Fruit fly (Drosophila melanogaster) whole organism, embryonic: Measurements from ENCODE around the gene Grd.

Experiments
- Awh ChIP-seq: fragments of 200-800 bp; sonication (Bioruptor generic); IDR thresholded peaks from 2 replicates; pipeline ENCODE4, ENCODE4 v1.3.6; 2022; ENCODE audit warnings: missing biosample characterization, missing genetic modification characterization
- CG10366 ChIP-seq: fragments of 200-800 bp; sonication (Bioruptor generic); IDR thresholded peaks from 2 replicates; pipeline ENCODE4 v1.3.6; 2022; ENCODE audit warnings: missing biosample characterization, missing genetic modification characterization
- CG10565 ChIP-seq: fragments of 200-800 bp; sonication (Bioruptor generic); optimal IDR thresholded peaks from 3 replicates; lab custom pipeline; 2016; ENCODE audit warnings: missing biosample characterization, mild to moderate bottlenecking, missing genetic modification characterization
- CG11247 ChIP-seq: fragments of 200-800 bp; sonication (Bioruptor generic); IDR thresholded peaks from 2 replicates; pipeline ENCODE4 v1.3.6; 2022; ENCODE audit warnings: missing biosample characterization, missing genetic modification characterization
- CG13287 ChIP-seq: fragments of 200-800 bp; sonication (Bioruptor generic); IDR thresholded peaks from 2 replicates; pipeline ENCODE4 v1.3.6; 2022; ENCODE audit warnings: missing biosample characterization, missing genetic modification characterization; ENCODE audit not compliant: partially characterized antibody
- CG13624 ChIP-seq: fragments of 200-800 bp; sonication (Bioruptor generic); optimal IDR thresholded peaks from 2 replicates; lab custom pipeline; 2016; ENCODE audit warnings: missing biosample characterization, missing genetic modification characterization
- CG14050 ChIP-seq: fragments of 200-800 bp; sonication (Bioruptor generic); IDR thresholded peaks from 3 replicates; pipeline ENCODE4 v1.3.6; 2022; ENCODE audit warnings: missing biosample characterization, missing genetic modification characterization
- CG15073 ChIP-seq: fragments of 200-800 bp; sonication (Bioruptor generic); optimal IDR thresholded peaks from 2 replicates; lab custom pipeline; 2016; ENCODE audit warnings: missing biosample characterization, missing genetic modification characterization
- CG17829 ChIP-seq: fragments of 200-800 bp; optimal IDR thresholded peaks from 2 replicates; lab custom pipeline; 2019; ENCODE audit warnings: missing biosample characterization, mild to moderate bottlenecking, missing genetic modification characterization, moderate library complexity
- CG18262 ChIP-seq: fragments of 200-800 bp; optimal IDR thresholded peaks from 3 replicates; lab custom pipeline; 2019; ENCODE audit warnings: missing biosample characterization, mild to moderate bottlenecking, missing genetic modification characterization, moderate library complexity
- CG2120 ChIP-seq: fragments of 200-800 bp; sonication (Bioruptor generic); optimal IDR thresholded peaks from 3 replicates; lab custom pipeline; 2016; ENCODE audit warnings: missing biosample characterization, missing genetic modification characterization
- CG2889 ChIP-seq: fragments of 200-800 bp; sonication (Bioruptor generic); IDR thresholded peaks from 3 replicates; pipeline ENCODE4 v1.3.6; 2022; ENCODE audit warnings: missing biosample characterization, missing genetic modification characterization
- CG30431 ChIP-seq: fragments of 200-800 bp; sonication (Bioruptor generic); optimal IDR thresholded peaks from 2 replicates; lab custom pipeline; 2017; ENCODE audit warnings: missing biosample characterization, missing genetic modification characterization
- CG3995 ChIP-seq: fragments of 200-800 bp; sonication (Bioruptor generic); optimal IDR thresholded peaks from 3 replicates; lab custom pipeline; 2016; ENCODE audit warnings: missing biosample characterization, missing genetic modification characterization
- CG4854 ChIP-seq: fragments of 200-800 bp; sonication (Bioruptor generic); optimal IDR thresholded peaks from 2 replicates; lab custom pipeline; 2016; ENCODE audit warnings: missing biosample characterization, missing genetic modification characterization, inconsistent platforms
- CG6683 ChIP-seq: fragments of 200-800 bp; sonication (Bioruptor generic); optimal IDR thresholded peaks from 2 replicates; lab custom pipeline; 2017; ENCODE audit warnings: missing biosample characterization, mild to moderate bottlenecking, missing genetic modification characterization, missing genetic modification reagents
- CG7745 ChIP-seq: fragments of 200-800 bp; sonication (Bioruptor generic); optimal IDR thresholded peaks from 2 replicates; lab custom pipeline; 2018; ENCODE audit warnings: missing biosample characterization, mild to moderate bottlenecking, missing genetic modification characterization, moderate library complexity
- CG7963 ChIP-seq: fragments of 200-800 bp; sonication (Bioruptor generic); IDR thresholded peaks from 3 replicates; pipeline ENCODE4 v1.3.6; 2022; ENCODE audit warnings: missing biosample characterization, missing genetic modification characterization; ENCODE audit not compliant: partially characterized antibody
- CG8388 ChIP-seq: fragments of 200-800 bp; sonication (Bioruptor generic); optimal IDR thresholded peaks from 2 replicates; lab custom pipeline; 2019; ENCODE audit warnings: missing biosample characterization, mild to moderate bottlenecking, missing genetic modification characterization, moderate library complexity
- CHES-1-like ChIP-seq: fragments of 200-800 bp; sonication (Bioruptor generic); optimal IDR thresholded peaks from 2 replicates; lab custom pipeline; 2016; ENCODE audit warnings: missing biosample characterization, missing genetic modification characterization
- Dad ChIP-seq: fragments of 200-800 bp; sonication (Bioruptor generic); optimal IDR thresholded peaks from 3 replicates; lab custom pipeline; 2016; ENCODE audit warnings: missing biosample characterization, missing genetic modification characterization
- Ets65A ChIP-seq: fragments of 200-800 bp; sonication (Bioruptor generic); peaks from one replicate; lab custom pipeline; 2016; ENCODE audit warnings: missing biosample characterization, missing genetic modification characterization
- Gug ChIP-seq: fragments of 200-800 bp; sonication (Bioruptor generic); IDR thresholded peaks from 4 replicates; pipeline ENCODE4 v1.3.6; 2022; ENCODE audit warnings: missing biosample characterization, missing genetic modification characterization
- HLH3B ChIP-seq: fragments of 200-800 bp; sonication (Bioruptor generic); IDR thresholded peaks from 2 replicates; pipeline ENCODE4 v1.3.6; 2022; ENCODE audit warnings: missing biosample characterization, missing genetic modification characterization
- HmgZ ChIP-seq: fragments of 200-800 bp; sonication (Bioruptor generic); optimal IDR thresholded peaks from 2 replicates; lab custom pipeline; 2018; ENCODE audit warnings: missing biosample characterization, mild to moderate bottlenecking, missing genetic modification characterization
- Jarid2 ChIP-seq: fragments of 200-800 bp; sonication (Bioruptor generic); optimal IDR thresholded peaks from 3 replicates; lab custom pipeline; 2017; ENCODE audit warnings: mild to moderate bottlenecking, missing biosample characterization, missing genetic modification reagents, missing genetic modification characterization
- Nf-YB ChIP-seq: fragments of 200-800 bp; sonication (Bioruptor generic); optimal IDR thresholded peaks from 3 replicates; lab custom pipeline; 2019; ENCODE audit warnings: missing biosample characterization, mild to moderate bottlenecking, missing genetic modification characterization, moderate library complexity
- Ptx1 ChIP-seq: fragments of 200-800 bp; sonication (Bioruptor generic); IDR thresholded peaks from 2 replicates; pipeline ENCODE4 v1.3.6; 2022; ENCODE audit warnings: missing biosample characterization, missing genetic modification characterization
- Sox100B ChIP-seq: fragments of 200-800 bp; sonication (Bioruptor generic); optimal IDR thresholded peaks from 3 replicates; lab custom pipeline; 2018; ENCODE audit warnings: missing biosample characterization, mild to moderate bottlenecking, missing genetic modification characterization
- da ChIP-seq: fragments of 200-800 bp; sonication (Bioruptor generic); optimal IDR thresholded peaks from 2 replicates; lab custom pipeline; 2016; ENCODE audit warnings: missing biosample characterization, missing genetic modification characterization
- dati ChIP-seq: fragments of 200-800 bp; sonication (Bioruptor generic); IDR thresholded peaks from 2 replicates; pipeline ENCODE4 v1.3.6; 2022; ENCODE audit warnings: missing biosample characterization, missing genetic modification characterization
- exex ChIP-seq: fragments of 200-800 bp; sonication (Bioruptor generic); optimal IDR thresholded peaks from 4 replicates; lab custom pipeline; 2018; ENCODE audit warnings: missing biosample characterization, mild to moderate bottlenecking, missing genetic modification characterization, moderate library complexity
- fd102C ChIP-seq: fragments of 200-800 bp; sonication (Bioruptor generic); optimal IDR thresholded peaks from 2 replicates; lab custom pipeline; 2018; ENCODE audit warnings: missing biosample characterization, mild to moderate bottlenecking, missing genetic modification characterization, moderate library complexity
- grn ChIP-seq: fragments of 200-800 bp; sonication (Bioruptor generic); optimal IDR thresholded peaks from 3 replicates; lab custom pipeline; 2017; ENCODE audit warnings: missing biosample characterization, missing genetic modification characterization
- h ChIP-seq: fragments of >200 bp; optimal IDR thresholded peaks from 2 replicates; lab custom pipeline; 2017
- lmd ChIP-seq: fragments of 200-800 bp; sonication (Bioruptor generic); IDR thresholded peaks from 2 replicates; pipeline ENCODE4 v1.3.6; 2022; ENCODE audit warnings: missing biosample characterization, missing genetic modification characterization
- lov ChIP-seq, 2 experiments: fragments of 200-800 bp in 1 of 2; fragments of >200 bp in 1 of 2; sonication (Bioruptor generic) in 1 of 2; IDR thresholded peaks in 1 of 2; optimal IDR thresholded peaks in 1 of 2; 2 replicates in 1 of 2; 3 replicates in 1 of 2; pipeline versions ENCODE4 v1.3.6 to Lab custom; 2017 to 2022; ENCODE audit warnings: missing biosample characterization in 1 of 2, missing genetic modification characterization in 1 of 2
- mirr ChIP-seq: fragments of 200-800 bp; sonication (Bioruptor generic); optimal IDR thresholded peaks from 3 replicates; lab custom pipeline; 2018; ENCODE audit warnings: missing biosample characterization, mild to moderate bottlenecking, missing genetic modification characterization
- nmo ChIP-seq: fragments of 200-800 bp; sonication (Bioruptor generic); optimal IDR thresholded peaks from 2 replicates; lab custom pipeline; 2018; ENCODE audit warnings: missing biosample characterization, mild to moderate bottlenecking, missing genetic modification characterization, moderate library complexity
- pan ChIP-seq, 4 experiments: fragments of >200 bp in 3 of 4; fragments of 200-800 bp in 1 of 4; sonication (Bioruptor generic) in 1 of 4; optimal IDR thresholded peaks in 3 of 4; IDR thresholded peaks in 1 of 4; 2 replicates each; pipeline versions ENCODE4 v1.3.6 to Lab custom; 2017 to 2022; ENCODE audit warnings: missing biosample characterization in 2 of 4, missing genetic modification characterization in 2 of 4, mixed read lengths in 1 of 4
- pho ChIP-seq: fragments of 200-800 bp; sonication (Bioruptor generic); optimal IDR thresholded peaks from 2 replicates; lab custom pipeline; 2016; ENCODE audit warnings: missing biosample characterization, missing genetic modification characterization
- row ChIP-seq: fragments of 200-800 bp; sonication (Bioruptor generic); IDR thresholded peaks from 3 replicates; pipeline ENCODE4 v1.3.6; 2022; ENCODE audit warnings: missing biosample characterization, missing genetic modification characterization
- sd ChIP-seq: fragments of 200-800 bp; sonication (Bioruptor generic); optimal IDR thresholded peaks from 3 replicates; lab custom pipeline; 2018; ENCODE audit warnings: missing biosample characterization, mild to moderate bottlenecking, missing genetic modification characterization, moderate library complexity
- sens ChIP-seq: fragments of 200-800 bp; sonication (Bioruptor generic); peaks from one replicate; lab custom pipeline; 2016; ENCODE audit warnings: missing biosample characterization, missing genetic modification characterization
- shn ChIP-seq: fragments of 200-800 bp; sonication (Bioruptor generic); optimal IDR thresholded peaks from 3 replicates; lab custom pipeline; 2016; ENCODE audit warnings: missing biosample characterization, missing genetic modification characterization
- ssp ChIP-seq: fragments of 200-800 bp; sonication (Bioruptor generic); IDR thresholded peaks from 2 replicates; pipeline ENCODE4 v1.3.6; 2022; ENCODE audit warnings: missing biosample characterization, missing genetic modification characterization
- sug ChIP-seq: fragments of 200-800 bp; optimal IDR thresholded peaks from 2 replicates; lab custom pipeline; 2019; ENCODE audit warnings: missing biosample characterization, mild to moderate bottlenecking, missing genetic modification characterization, moderate library complexity
- trem ChIP-seq: fragments of 200-800 bp; optimal IDR thresholded peaks from 3 replicates; lab custom pipeline; 2019; ENCODE audit warnings: missing biosample characterization, mild to moderate bottlenecking, missing genetic modification characterization, moderate library complexity
- zen2 ChIP-seq: fragments of 200-800 bp; sonication (Bioruptor generic); IDR thresholded peaks from 3 replicates; pipeline ENCODE4 v1.3.6; 2022; ENCODE audit warnings: missing biosample characterization, missing genetic modification characterization; ENCODE audit not compliant: partially characterized antibody

The Grd gene

dm6 chr3L:17878781-17879360 lies 55.7 kb downstream of the Grd start, which contains the start of gene CG7408 (continued):
- TF ChIP-seq Gug (GFP tag; lab: Robert Waterston, UW), result no peak
- TF ChIP-seq CG13287 (GFP tag; lab: Robert Waterston, UW), result no peak
- TF ChIP-seq row (GFP tag; lab: Robert Waterston, UW), result no peak
- TF ChIP-seq CG17829 (tag; lab: Kevin White, UChicago), result no peak
- TF ChIP-seq HmgZ (tag; lab: Kevin White, UChicago), result peak; percentile 10
- TF ChIP-seq lmd (GFP tag; lab: Robert Waterston, UW), result no peak
- no peak for TF ChIP-seq CG18262
- peak; percentile 91 for TF ChIP-seq CG3995 (GFP tag; lab: Kevin White, UChicago)
- TF ChIP-seq Sox100B (GFP tag; lab: Kevin White, UChicago), result no peak
- peak; percentile 13 for TF ChIP-seq sug (tag; lab: Kevin White, UChicago)
- TF ChIP-seq exex (tag; lab: Kevin White, UChicago), result peak; percentile 94
- no peak for TF ChIP-seq CG14050 (GFP tag; lab: Robert Waterston, UW)
- TF ChIP-seq Nf-YB (GFP tag; lab: Kevin White, UChicago), result no peak
- TF ChIP-seq CG7963 (GFP tag; lab: Robert Waterston, UW), result 0 out of 3 replicates have a peak, but pooled peaks have one; percentile 10
- TF ChIP-seq CG10565 (GFP tag; lab: Kevin White, UChicago), result no peak
- TF ChIP-seq mirr, result peak; percentile 46
- TF ChIP-seq nmo (GFP tag; lab: Kevin White, UChicago), result no peak
- TF ChIP-seq fd102C, result no peak
- TF ChIP-seq sens (GFP tag; lab: Kevin White, UChicago), result peak; percentile 78
- peak; percentile 73 for TF ChIP-seq Jarid2 (GFP tag; lab: Kevin White, UChicago)
- TF ChIP-seq zen2 (GFP tag; lab: Robert Waterston, UW), result peak; percentile 30; the same call in 1 of the 3 replicates
- TF ChIP-seq, all 482 proteins: peak for 16

DNA sequence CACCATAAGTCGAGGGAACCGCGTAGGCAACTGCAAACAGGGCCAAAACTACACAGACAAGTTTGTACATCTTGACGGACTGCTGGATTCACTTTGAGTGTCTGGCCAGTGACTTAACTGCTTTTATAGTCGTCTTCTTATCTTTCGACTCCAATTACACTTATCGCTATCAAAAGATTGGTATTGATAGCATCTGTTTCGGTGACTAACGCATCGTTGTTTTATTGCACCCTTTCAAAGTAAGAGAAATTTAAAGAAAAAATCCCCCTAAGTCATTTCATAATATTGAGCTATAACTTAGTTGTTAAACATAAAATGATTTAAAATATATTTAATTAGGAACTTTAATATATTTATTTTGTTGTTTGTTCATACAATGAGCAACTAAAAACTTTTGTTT lies 61.1 kb downstream of the Grd start, which contains the start of gene CG5506:
CG5506 (minus strand) TSS at position 101 of the 400 bp plus-strand sequence.
- TF ChIP-seq lov (optimal IDR thresholded peaks at IDR 0.05; lab: Kevin White, UChicago), result no peak
- TF ChIP-seq lov (GFP tag; IDR thresholded peaks at IDR 0.05; lab: Robert Waterston, UW), result no peak
- TF ChIP-seq shn, result no peak
- no peak for TF ChIP-seq trem (tag; lab: Kevin White, UChicago)
- TF ChIP-seq exex (tag; lab: Kevin White, UChicago), result peak; percentile 48
- TF ChIP-seq grn (GFP tag; lab: Kevin White, UChicago), result peak; percentile 4
- no peak for TF ChIP-seq Awh (GFP tag; lab: Robert Waterston, UW)
- no peak for TF ChIP-seq CG8388 (GFP tag; lab: Kevin White, UChicago)
- no peak for TF ChIP-seq ssp (GFP tag; lab: Robert Waterston, UW)
- no peak for TF ChIP-seq CG15073
- TF ChIP-seq CG13624 (GFP tag; lab: Kevin White, UChicago), result no peak
- TF ChIP-seq CHES-1-like (GFP tag; lab: Kevin White, UChicago), result no peak
- TF ChIP-seq Dad (GFP tag; lab: Kevin White, UChicago), result no peak
- TF ChIP-seq CG2889, result no peak
- no peak for TF ChIP-seq CG6683 (GFP tag; lab: Kevin White, UChicago)
- TF ChIP-seq CG30431, result no peak
- no peak for TF ChIP-seq dati (GFP tag; lab: Robert Waterston, UW)
- no peak for TF ChIP-seq Ptx1 (GFP tag; lab: Robert Waterston, UW)

dm6 chr3L:17886545-17886944 lies 63.4 kb downstream of the Grd start, which contains the start of gene CG16775:
CG16775 (minus strand) TSS chr3L:17886645.
- TF ChIP-seq pan (optimal IDR thresholded peaks at IDR 0.05; lab: Kevin White, UChicago), result no peak
- TF ChIP-seq pan (GFP tag; optimal IDR thresholded peaks at IDR 0.05 in 1 of 2, IDR thresholded peaks at IDR 0.05 in 1 of 2), result no peak
- peak; percentile 31 for TF ChIP-seq Ets65A (GFP tag; lab: Kevin White, UChicago)
- TF ChIP-seq CG7745 (tag; lab: Kevin White, UChicago), result no peak
- TF ChIP-seq CG2120, result no peak
- TF ChIP-seq pho, result no peak
- no peak for TF ChIP-seq h (lab: Kevin White, UChicago)
- no peak for TF ChIP-seq CG4854 (GFP tag; lab: Kevin White, UChicago)
- no peak for TF ChIP-seq CG10366 (GFP tag; lab: Robert Waterston, UW)
- TF ChIP-seq da (GFP tag; lab: Kevin White, UChicago), result no peak
- TF ChIP-seq exex (tag; lab: Kevin White, UChicago), result peak; percentile 7
- no peak for TF ChIP-seq HLH3B (GFP tag; lab: Robert Waterston, UW)
- no peak for TF ChIP-seq sd (tag; lab: Kevin White, UChicago)
- no peak for TF ChIP-seq CG11247 (GFP tag; lab: Robert Waterston, UW)
